Worm (Caenorhabditis elegans) whole organism, late embryonic: ENCODE measurements around the gene lin-40.

Experiments used
- Y22D7AL.16 ChIP-seq: sonication (generic microtip); optimal IDR thresholded peaks from 2 replicates; lab custom pipeline; 2016; ENCODE audit warnings: missing genetic modification characterization, missing compliant biosample characterization
- ama-1 ChIP-seq: fragments of 150-350 bp; optimal IDR thresholded peaks from 2 replicates; lab custom pipeline; 2014
- pha-4 ChIP-seq: fragments of 150-350 bp; optimal IDR thresholded peaks from 2 replicates; lab custom pipeline; 2018; ENCODE audit warnings: missing biosample characterization, missing genetic modification reagents, missing genetic modification characterization
- ttx-3 ChIP-seq: sonication (generic microtip); optimal IDR thresholded peaks from 2 replicates; lab custom pipeline; 2016; ENCODE audit warnings: missing genetic modification reagents, missing genetic modification characterization, missing compliant biosample characterization
- unc-55 ChIP-seq: sonication (generic microtip); optimal IDR thresholded peaks from 2 replicates; lab custom pipeline; 2017; ENCODE audit warnings: missing biosample characterization, missing genetic modification reagents, missing genetic modification characterization
- zip-5 ChIP-seq: sonication (generic microtip); optimal IDR thresholded peaks from 2 replicates; lab custom pipeline; 2016; ENCODE audit warnings: missing genetic modification characterization, missing compliant biosample characterization

DNA sequence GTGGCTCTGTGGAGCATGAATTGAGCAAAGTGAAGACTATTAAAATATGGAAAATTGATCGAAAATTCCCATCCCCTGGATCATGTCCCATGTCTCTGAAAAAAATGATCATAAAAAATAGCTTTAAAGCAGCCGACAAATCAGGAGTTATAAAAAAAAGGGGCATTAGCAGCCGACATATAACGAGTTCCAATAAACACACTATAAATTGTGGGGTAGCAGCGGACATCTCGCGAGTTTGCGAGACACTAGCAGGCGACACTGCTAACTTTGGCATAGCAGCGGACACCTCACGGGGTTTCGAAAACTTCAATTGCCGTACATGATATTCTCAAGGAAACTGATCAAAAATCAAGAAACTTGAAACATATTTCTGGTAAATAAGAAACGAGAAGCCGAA is 34.5 kb downstream of the lin-40 start, which contains the start of gene hpo-36:
- TF ChIP-seq pha-4 (tag; lab: Kevin White, UChicago) (no peak), zip-5 (no peak), ama-1 (lab: Kevin White, UChicago) (no peak), Y22D7AL.16 (tag; lab: Kevin White, UChicago) (no peak), ttx-3 (tag; lab: Kevin White, UChicago) (no peak), unc-55 (GFP tag; lab: Kevin White, UChicago) (no peak)
